Worm (Caenorhabditis elegans) whole organism, L4 larva: ENCODE measurements around the gene T11F9.14.

Source experiments
- F37D6.2 ChIP-seq: sonication (generic microtip); optimal IDR thresholded peaks from 2 replicates; lab custom pipeline; 2016; ENCODE audit warnings: mild to moderate bottlenecking, missing genetic modification characterization, missing compliant biosample characterization
- F49E8.2 ChIP-seq: sonication (generic microtip); optimal IDR thresholded peaks from 2 replicates; lab custom pipeline; 2016; ENCODE audit warnings: missing compliant biosample characterization, mild to moderate bottlenecking, missing genetic modification characterization, borderline replicate concordance
- R02D3.7 ChIP-seq: fragments of 150-350 bp; sonication (generic microtip); optimal IDR thresholded peaks from 3 replicates; lab custom pipeline; 2014; ENCODE audit warnings: missing biosample characterization, missing genetic modification characterization
- T20F7.1 ChIP-seq: fragments of 200-800 bp; sonication (Bioruptor generic); optimal IDR thresholded peaks from 2 replicates; lab custom pipeline; 2018; ENCODE audit warnings: mild to moderate bottlenecking, missing genetic modification characterization, missing compliant biosample characterization
- Y48G9A.11 ChIP-seq: fragments of 200-800 bp; sonication (Bioruptor generic); IDR thresholded peaks from 2 replicates; pipeline ENCODE4 v1.3.6; 2022; ENCODE audit warnings: missing genetic modification reagents, missing genetic modification characterization, missing compliant biosample characterization
- ZK546.5 ChIP-seq, 2 experiments: sonication (generic microtip); optimal IDR thresholded peaks; 2 replicates each; lab custom pipeline; 2017; ENCODE audit warnings: missing biosample characterization in 2 of 2, missing genetic modification characterization in 2 of 2
- attf-4 ChIP-seq: sonication (generic microtip); optimal IDR thresholded peaks from 3 replicates; lab custom pipeline; 2017; ENCODE audit warnings: missing biosample characterization, missing genetic modification characterization
- ceh-20 ChIP-seq: fragments of 200-800 bp; sonication (Bioruptor generic); IDR thresholded peaks from 2 replicates; pipeline ENCODE4 v1.3.6; 2022; ENCODE audit warnings: missing genetic modification reagents, missing genetic modification characterization, missing compliant biosample characterization
- ceh-32 ChIP-seq: sonication (generic microtip); optimal IDR thresholded peaks from 2 replicates; lab custom pipeline; 2016; ENCODE audit warnings: mild to moderate bottlenecking, missing genetic modification characterization, missing compliant biosample characterization; ENCODE audit not compliant: poor library complexity
- ces-1 ChIP-seq: fragments of 150-350 bp; sonication (generic microtip); optimal IDR thresholded peaks from 4 replicates; lab custom pipeline; 2014; ENCODE audit warnings: missing biosample characterization, missing genetic modification reagents, missing genetic modification characterization
- ctbp-1 ChIP-seq: fragments of 200-800 bp; sonication (Bioruptor generic); IDR thresholded peaks from 2 replicates; pipeline ENCODE4 v1.3.6; 2022; ENCODE audit warnings: missing genetic modification reagents, missing genetic modification characterization, missing compliant biosample characterization
- daf-12 ChIP-seq: fragments of 150-350 bp; optimal IDR thresholded peaks from 2 replicates; lab custom pipeline; 2014; ENCODE audit warnings: missing biosample characterization, missing genetic modification reagents, missing genetic modification characterization
- dmd-8 ChIP-seq: fragments of 200-800 bp; sonication (Bioruptor generic); IDR thresholded peaks from 2 replicates; pipeline ENCODE4 v1.3.6; 2022; ENCODE audit warnings: missing genetic modification characterization, missing compliant biosample characterization
- hlh-30 ChIP-seq: sonication (generic microtip); optimal IDR thresholded peaks from 2 replicates; lab custom pipeline; 2017; ENCODE audit warnings: antibody characterized with exemption, mild to moderate bottlenecking, missing genetic modification characterization, missing compliant biosample characterization; ENCODE audit not compliant: insufficient read depth
- hmg-1.1 ChIP-seq: fragments of 200-800 bp; sonication (Bioruptor generic); IDR thresholded peaks from 2 replicates; pipeline ENCODE4 v1.3.6; 2022; ENCODE audit warnings: missing genetic modification reagents, missing genetic modification characterization, missing compliant biosample characterization
- lin-1 ChIP-seq: fragments of 200-800 bp; sonication (Bioruptor generic); IDR thresholded peaks from 2 replicates; pipeline ENCODE4 v1.3.6; 2022; ENCODE audit warnings: missing genetic modification reagents, missing genetic modification characterization, missing compliant biosample characterization
- lin-15B ChIP-seq: fragments of 150-350 bp; sonication (generic microtip); optimal IDR thresholded peaks from 3 replicates; lab custom pipeline; 2014; ENCODE audit warnings: missing biosample characterization, missing genetic modification characterization
- lin-39 ChIP-seq: fragments of 150-350 bp; optimal IDR thresholded peaks from 2 replicates; lab custom pipeline; 2014; ENCODE audit warnings: missing biosample characterization, missing genetic modification reagents, missing genetic modification characterization
- lir-3 ChIP-seq: sonication (generic microtip); optimal IDR thresholded peaks from 2 replicates; lab custom pipeline; 2016; ENCODE audit warnings: mild to moderate bottlenecking, missing genetic modification characterization, missing compliant biosample characterization
- lsy-2 ChIP-seq, 2 experiments: fragments of 150-350 bp in 1 of 2; sonication (generic microtip) in 1 of 2; optimal IDR thresholded peaks; 2 replicates each; lab custom pipeline; 2014 to 2017; ENCODE audit warnings: missing biosample characterization in 2 of 2, missing genetic modification characterization in 2 of 2
- madf-9 ChIP-seq: fragments of 200-800 bp; sonication (Bioruptor generic); conservative IDR thresholded peaks from 2 replicates; pipeline ENCODE4 v1.3.6; 2022; ENCODE audit warnings: missing genetic modification reagents, missing genetic modification characterization, missing compliant biosample characterization
- mdl-1 ChIP-seq, 2 experiments: fragments of 150-350 bp in 1 of 2; sonication (generic microtip) in 1 of 2; optimal IDR thresholded peaks; 2 replicates each; lab custom pipeline; 2014 to 2017; ENCODE audit warnings: missing biosample characterization in 2 of 2, missing genetic modification characterization in 2 of 2
- mep-1 ChIP-seq: fragments of 150-350 bp; sonication (generic microtip); optimal IDR thresholded peaks from 3 replicates; lab custom pipeline; 2014; ENCODE audit warnings: missing biosample characterization, missing genetic modification characterization
- nhr-10 ChIP-seq: fragments of 150-350 bp; optimal IDR thresholded peaks from 2 replicates; lab custom pipeline; 2014; ENCODE audit warnings: missing biosample characterization, missing genetic modification characterization
- nhr-102 ChIP-seq: sonication (generic microtip); optimal IDR thresholded peaks from 2 replicates; lab custom pipeline; 2016; ENCODE audit warnings: mild to moderate bottlenecking, missing genetic modification characterization, moderate library complexity, missing compliant biosample characterization
- nhr-11 ChIP-seq: fragments of 150-350 bp; optimal IDR thresholded peaks from 2 replicates; lab custom pipeline; 2014; ENCODE audit warnings: missing biosample characterization, missing genetic modification characterization
- nhr-111 ChIP-seq: fragments of 200-800 bp; sonication (Bioruptor generic); optimal IDR thresholded peaks from 2 replicates; lab custom pipeline; 2018; ENCODE audit warnings: mild to moderate bottlenecking, missing genetic modification characterization, missing compliant biosample characterization
- nhr-76 ChIP-seq: fragments of 150-350 bp; optimal IDR thresholded peaks from 2 replicates; lab custom pipeline; 2014; ENCODE audit warnings: missing biosample characterization, missing genetic modification characterization
- spr-3 ChIP-seq: fragments of 200-800 bp; sonication (Bioruptor generic); optimal IDR thresholded peaks from 2 replicates; lab custom pipeline; 2018; ENCODE audit warnings: mild to moderate bottlenecking, missing genetic modification characterization, missing compliant biosample characterization
- tra-1 ChIP-seq: fragments of 200-800 bp; sonication (Bioruptor generic); IDR thresholded peaks from 2 replicates; pipeline ENCODE4 v1.3.6; 2022; ENCODE audit warnings: missing genetic modification reagents, missing genetic modification characterization, missing compliant biosample characterization
- unc-130 ChIP-seq: sonication (generic microtip); optimal IDR thresholded peaks from 2 replicates; lab custom pipeline; 2016; ENCODE audit warnings: missing genetic modification reagents, missing genetic modification characterization, missing compliant biosample characterization
- unc-62 ChIP-seq, 3 experiments: fragments of 150-350 bp in 1 of 3; sonication (generic microtip); optimal IDR thresholded peaks in 2 of 3; peaks in 1 of 3; 1 replicate in 1 of 3; 2 replicates in 2 of 3; lab custom pipeline; 2014 to 2017; ENCODE audit warnings: missing biosample characterization in 3 of 3, missing genetic modification characterization in 3 of 3, missing genetic modification reagents in 3 of 3, missing genotype in 1 of 3
- vab-7 ChIP-seq: fragments of 200-800 bp; sonication (Bioruptor generic); IDR thresholded peaks from 2 replicates; pipeline ENCODE4 v1.3.6; 2022; ENCODE audit warnings: missing genetic modification reagents, missing genetic modification characterization, missing compliant biosample characterization
- ztf-11 ChIP-seq: fragments of 150-350 bp; optimal IDR thresholded peaks from 2 replicates; lab custom pipeline; 2014; ENCODE audit warnings: missing biosample characterization, missing genetic modification characterization
- ztf-7 ChIP-seq: fragments of 150-350 bp; optimal IDR thresholded peaks from 2 replicates; lab custom pipeline; 2014; ENCODE audit warnings: missing biosample characterization, missing genetic modification characterization

Gene T11F9.14

ce11 chrV:11445375-11445774 is 35.3 kb downstream of the T11F9.14 start (continued):
- TF ChIP-seq F37D6.2 (no peak), F49E8.2 (tag; lab: Kevin White, UChicago) (no peak), lin-15B (no peak), lin-39 (tag; lab: Kevin White, UChicago) (no peak), hlh-30 (tag; lab: Kevin White, UChicago) (peak; percentile 7), vab-7 (no peak), ctbp-1 (GFP tag; lab: Robert Waterston, UW) (no peak), nhr-10 (tag; lab: Kevin White, UChicago) (no peak), daf-12 (no peak), nhr-11 (tag; lab: Kevin White, UChicago) (no peak), spr-3 (GFP tag; lab: Kevin White, UChicago) (no peak), ces-1 (GFP tag; lab: Kevin White, UChicago) (no peak), mdl-1 (tag; optimal IDR thresholded peaks at IDR 0.05; lab: Kevin White, UChicago) (peak in 1 of 2 experiments; percentile 56), unc-130 (GFP tag; lab: Kevin White, UChicago) (no peak), T20F7.1 (no peak), nhr-76 (no peak), attf-4 (tag; lab: Kevin White, UChicago) (no peak), madf-9 (GFP tag; lab: Robert Waterston, UW) (no peak), lin-1 (GFP tag; lab: Robert Waterston, UW) (no peak), hmg-1.1 (GFP tag; lab: Robert Waterston, UW) (peak; percentile 63), unc-62 (GFP tag; optimal IDR thresholded peaks at IDR 0.05 in 1 of 2; lab: Kevin White, UChicago) (no peak), unc-62 (tag; optimal IDR thresholded peaks at IDR 0.05; lab: Kevin White, UChicago) (no peak), R02D3.7 (tag; lab: Kevin White, UChicago) (no peak)
- TF ChIP-seq, all 104 proteins: peak for 11

- TF ChIP-seq lsy-2 (tag; optimal IDR thresholded peaks at IDR 0.05; lab: Kevin White, UChicago) (peak in 1 of 2 experiments; percentile 20), nhr-102 (tag; lab: Kevin White, UChicago) (no peak), dmd-8 (GFP tag; lab: Robert Waterston, UW) (no peak), spr-3 (GFP tag; lab: Kevin White, UChicago) (no peak), lir-3 (tag; lab: Kevin White, UChicago) (no peak), Y48G9A.11 (GFP tag; lab: Robert Waterston, UW) (no peak)
These were observed 37.1 kb downstream of the T11F9.14 start, which contains the start of gene F57B7.2 for ce11 chrV:11443503-11443902. Gene F57B7.2 (minus strand): TSS chrV:11443603.

- no peak for TF ChIP-seq ZK546.5 (tag; optimal IDR thresholded peaks at IDR 0.05; lab: Kevin White, UChicago)
- TF ChIP-seq ztf-11 (tag; lab: Kevin White, UChicago) = no peak
- TF ChIP-seq tra-1 (GFP tag; lab: Robert Waterston, UW) = no peak
- peak in 1 of 2 experiments; percentile 94 for TF ChIP-seq unc-62 (GFP tag; optimal IDR thresholded peaks at IDR 0.05 in 1 of 2; lab: Kevin White, UChicago)
- TF ChIP-seq unc-62 (tag; optimal IDR thresholded peaks at IDR 0.05; lab: Kevin White, UChicago) = no peak
These were observed 41.4 kb downstream of the T11F9.14 start for ce11 chrV:11439202-11439601.

- TF ChIP-seq mep-1 (tag; lab: Kevin White, UChicago) = no peak
- TF ChIP-seq lin-39 (tag; lab: Kevin White, UChicago) = no peak
- no peak for TF ChIP-seq ztf-7 (tag; lab: Kevin White, UChicago)
- no peak for TF ChIP-seq ceh-32 (tag; lab: Kevin White, UChicago)
- TF ChIP-seq ceh-20 = no peak
- TF ChIP-seq nhr-111 (GFP tag; lab: Kevin White, UChicago) = no peak
- no peak for TF ChIP-seq ZK546.5 (tag; optimal IDR thresholded peaks at IDR 0.05; lab: Kevin White, UChicago)
These were observed 42.2 kb downstream of the T11F9.14 start, which contains the start of gene dmsr-1 for ce11 chrV:11438464-11438863. Gene dmsr-1 (plus strand): TSS chrV:11438764.
